Worm (Caenorhabditis elegans): ENCODE data around the gene F26A1.9.
A peak's percentile ranks its signal among the peaks of the same experiment; 100 is the strongest.

DNA sequence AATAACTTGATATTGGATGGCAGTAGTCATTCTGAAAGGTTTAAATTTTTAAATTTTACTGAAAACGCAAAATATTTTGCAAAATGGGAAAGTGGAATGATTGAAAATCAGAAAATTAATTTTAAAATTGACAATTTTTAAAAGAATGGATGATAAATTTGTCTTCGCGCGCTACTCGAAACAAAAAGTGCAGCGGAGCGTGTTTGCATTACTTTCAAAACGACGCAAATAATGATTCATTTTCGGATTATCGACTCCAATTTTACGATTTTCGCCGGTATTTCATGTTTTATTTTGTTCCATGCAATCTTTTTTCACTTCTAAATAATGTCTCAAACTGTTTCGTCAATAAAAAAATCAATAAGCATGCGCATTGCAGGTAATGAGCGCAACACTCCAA, 48.9 kb upstream of the F26A1.9 start, which contains the start of the genes tost-1 and arx-6:
- TF ChIP-seq mml-1 (tag; optimal IDR thresholded peaks at IDR 0.05) (no peak), snpc-4 (tag; optimal IDR thresholded peaks at IDR 0.05) (peak; percentile 29), jun-1 (tag; optimal IDR thresholded peaks at IDR 0.05) (no peak), nhr-12 (tag; optimal IDR thresholded peaks at IDR 0.05) (no peak), ceh-82 (tag; optimal IDR thresholded peaks at IDR 0.05) (no peak), egl-27 (tag; optimal IDR thresholded peaks at IDR 0.05) (no peak), elt-3 (tag; optimal IDR thresholded peaks at IDR 0.05) (no peak)
